Fruit fly (Drosophila melanogaster): ENCODE results near the gene tth.

The tth gene

dm6 chrX:13616417-13617050 lies at the start of gene tth, which contains the start of gene Tango2 (continued):
- TF ChIP-seq CG32006 (GFP tag; optimal IDR thresholded peaks at IDR 0.05): peak; percentile 87
- no peak for TF ChIP-seq CG6276 (GFP tag; optimal IDR thresholded peaks at IDR 0.05)
- peak; percentile 94 for TF ChIP-seq svp (GFP tag)
- no peak for TF ChIP-seq Sox102F (GFP tag; optimal IDR thresholded peaks at IDR 0.05)
- TF ChIP-seq CG11762 (GFP tag; optimal IDR thresholded peaks at IDR 0.05; ENCODE audit: insufficient read depth): peak; percentile 56
- peak; percentile 86 for TF ChIP-seq Hr4 (GFP tag; optimal IDR thresholded peaks at IDR 0.05)
- no peak for TF ChIP-seq CG9139 (GFP tag; optimal IDR thresholded peaks at IDR 0.05)
- peak; percentile 85 for TF ChIP-seq Sox14 (GFP tag; optimal IDR thresholded peaks at IDR 0.05)
- peak; percentile 47 for TF ChIP-seq CG1621 (tag; optimal IDR thresholded peaks at IDR 0.05)

- TF ChIP-seq Eip78C (GFP tag) (peak; percentile 23), CG8119 (GFP tag; IDR thresholded peaks at IDR 0.05) (no peak)
These were observed 34.8 kb upstream of the tth start for dm6 chrX:13651170-13651569.

- no peak for TF ChIP-seq OdsH (GFP tag; optimal IDR thresholded peaks at IDR 0.05)
- no peak for TF ChIP-seq net (GFP tag; optimal IDR thresholded peaks at IDR 0.05)
- no peak for TF ChIP-seq Hr38 (GFP tag; optimal IDR thresholded peaks at IDR 0.05)
- TF ChIP-seq CG9139 (GFP tag; optimal IDR thresholded peaks at IDR 0.05): no peak
- TF ChIP-seq ss (GFP tag; optimal IDR thresholded peaks at IDR 0.05): no peak
- TF ChIP-seq CG10669 (GFP tag; optimal IDR thresholded peaks at IDR 0.05): no peak
- TF ChIP-seq Sox14 (GFP tag; optimal IDR thresholded peaks at IDR 0.05): no peak
- TF ChIP-seq Eip93F (GFP tag; optimal IDR thresholded peaks at IDR 0.05): no peak
- TF ChIP-seq dac (GFP tag; optimal IDR thresholded peaks at IDR 0.05): no peak
- no peak for TF ChIP-seq Sox15 (GFP tag; optimal IDR thresholded peaks at IDR 0.05)
- TF ChIP-seq CG31627 (GFP tag; optimal IDR thresholded peaks at IDR 0.05): no peak
- TF ChIP-seq CG4318 (GFP tag; optimal IDR thresholded peaks at IDR 0.05): no peak
These were observed 33.4 kb upstream of the tth start for dm6 chrX:13649801-13650200.

dm6 chrX:13648819-13649218 lies 32.4 kb upstream of the tth start:
- TF ChIP-seq CG6163 (GFP tag; IDR thresholded peaks at IDR 0.05) (no peak), CG3032 (tag; optimal IDR thresholded peaks at IDR 0.05) (no peak), Gug (GFP tag; IDR thresholded peaks at IDR 0.05) (no peak), dsx (GFP tag; optimal IDR thresholded peaks at IDR 0.05; ENCODE audit: poor library complexity, severe bottlenecking) (no peak), svp (GFP tag) (peak; percentile 60), CG6276 (GFP tag; optimal IDR thresholded peaks at IDR 0.05) (peak; percentile 51), topi (GFP tag; optimal IDR thresholded peaks at IDR 0.05) (no peak), CG7368 (GFP tag; optimal IDR thresholded peaks at IDR 0.05) (no peak), Eip93F (GFP tag; optimal IDR thresholded peaks at IDR 0.05) (no peak), fd59A (GFP tag; optimal IDR thresholded peaks at IDR 0.05) (no peak), vri (GFP tag; optimal IDR thresholded peaks at IDR 0.05) (no peak)

dm6 chrX:13646175-13646574 lies 29.8 kb upstream of the tth start:
- TF ChIP-seq Sox14 (GFP tag; optimal IDR thresholded peaks at IDR 0.05) (no peak), eg (GFP tag; IDR thresholded peaks at IDR 0.05) (no peak), CG3919 (GFP tag; optimal IDR thresholded peaks at IDR 0.05) (no peak), CG8632 (GFP tag; optimal IDR thresholded peaks at IDR 0.05) (no peak), CG11762 (GFP tag; optimal IDR thresholded peaks at IDR 0.05; ENCODE audit: insufficient read depth) (no peak), svp (GFP tag) (no peak), CG15336 (GFP tag; IDR thresholded peaks at IDR 0.05) (no peak), Blimp-1 (GFP tag; optimal IDR thresholded peaks at IDR 0.05) (no peak), OdsH (GFP tag; optimal IDR thresholded peaks at IDR 0.05) (no peak), Sox15 (GFP tag; optimal IDR thresholded peaks at IDR 0.05) (no peak), esn (GFP tag; optimal IDR thresholded peaks at IDR 0.05) (no peak), CG16779 (tag; optimal IDR thresholded peaks at IDR 0.05) (no peak)

Measured in whole organism, prepupa.